Worm (Caenorhabditis elegans) whole organism, mixed stage, embryonic: ENCODE data around the gene prp-6.

Experiments used
- bed-3 ChIP-seq: fragments of 200-800 bp; sonication (Bioruptor generic); optimal IDR thresholded peaks from 3 replicates; lab custom pipeline; 2018; ENCODE audit warnings: mild to moderate bottlenecking, missing genetic modification characterization, moderate library complexity, missing compliant biosample characterization
- blmp-1 ChIP-seq: fragments of 150-350 bp; optimal IDR thresholded peaks from 2 replicates; lab custom pipeline; 2014; ENCODE audit warnings: missing biosample characterization, missing genetic modification characterization
- ceh-39 ChIP-seq: fragments of 150-350 bp; optimal IDR thresholded peaks from 2 replicates; lab custom pipeline; 2014; ENCODE audit warnings: missing biosample characterization, missing genetic modification characterization
- ceh-43 ChIP-seq: fragments of 200-800 bp; sonication (Bioruptor generic); optimal IDR thresholded peaks from 2 replicates; lab custom pipeline; 2018; ENCODE audit warnings: mild to moderate bottlenecking, missing genetic modification characterization, moderate library complexity, missing compliant biosample characterization
- ceh-83 ChIP-seq: fragments of 200-800 bp; sonication (Bioruptor generic); optimal IDR thresholded peaks from 2 replicates; lab custom pipeline; 2018; ENCODE audit warnings: mild to moderate bottlenecking, missing genetic modification characterization, missing compliant biosample characterization
- ces-1 ChIP-seq: fragments of 150-350 bp; optimal IDR thresholded peaks from 2 replicates; lab custom pipeline; 2014; ENCODE audit warnings: missing biosample characterization, missing genetic modification reagents, missing genetic modification characterization
- cnd-1 ChIP-seq: fragments of 200-800 bp; sonication (Bioruptor generic); optimal IDR thresholded peaks from 2 replicates; lab custom pipeline; 2018; ENCODE audit warnings: mild to moderate bottlenecking, missing genetic modification characterization, missing compliant biosample characterization
- drap-1 ChIP-seq: fragments of 200-800 bp; sonication (Bioruptor generic); optimal IDR thresholded peaks from 3 replicates; lab custom pipeline; 2018; ENCODE audit warnings: mild to moderate bottlenecking, missing genetic modification characterization, missing compliant biosample characterization
- elt-1 ChIP-seq: sonication (generic microtip); optimal IDR thresholded peaks from 2 replicates; lab custom pipeline; 2017; ENCODE audit warnings: missing genetic modification characterization, mild to moderate bottlenecking, missing compliant biosample characterization, antibody characterized with exemption, moderate library complexity, borderline replicate concordance; ENCODE audit not compliant: insufficient read depth
- elt-3 ChIP-seq: fragments of 150-350 bp; optimal IDR thresholded peaks from 2 replicates; lab custom pipeline; 2014; ENCODE audit warnings: missing biosample characterization, missing genetic modification characterization
- hlh-1 ChIP-seq: fragments of 150-350 bp; optimal IDR thresholded peaks from 2 replicates; lab custom pipeline; 2014; ENCODE audit warnings: missing biosample characterization, missing genetic modification reagents, missing genetic modification characterization
- lsy-2 ChIP-seq: fragments of 150-350 bp; optimal IDR thresholded peaks from 2 replicates; lab custom pipeline; 2014; ENCODE audit warnings: missing biosample characterization, missing genetic modification characterization
- mab-5 ChIP-seq: fragments of 150-350 bp; optimal IDR thresholded peaks from 2 replicates; lab custom pipeline; 2014; ENCODE audit warnings: missing biosample characterization, missing genetic modification characterization
- mep-1 ChIP-seq: fragments of 150-350 bp; optimal IDR thresholded peaks from 2 replicates; lab custom pipeline; 2017; ENCODE audit warnings: missing biosample characterization, missing genetic modification reagents, missing genetic modification characterization, inconsistent platforms
- mls-2 ChIP-seq: sonication (generic microtip); optimal IDR thresholded peaks from 2 replicates; lab custom pipeline; 2016; ENCODE audit warnings: mild to moderate bottlenecking, missing genetic modification characterization, moderate library complexity, missing compliant biosample characterization
- nhr-12 ChIP-seq: fragments of 150-350 bp; optimal IDR thresholded peaks from 2 replicates; lab custom pipeline; 2014; ENCODE audit warnings: missing biosample characterization, missing genetic modification characterization
- nhr-2 ChIP-seq: fragments of 150-350 bp; optimal IDR thresholded peaks from 2 replicates; lab custom pipeline; 2014; ENCODE audit warnings: missing biosample characterization, missing genetic modification characterization
- nhr-237 ChIP-seq: fragments of 150-350 bp; optimal IDR thresholded peaks from 2 replicates; lab custom pipeline; 2014; ENCODE audit warnings: missing biosample characterization, missing genetic modification characterization
- nhr-28 ChIP-seq: fragments of 150-350 bp; optimal IDR thresholded peaks from 2 replicates; lab custom pipeline; 2014; ENCODE audit warnings: missing biosample characterization, missing genetic modification characterization
- nhr-76 ChIP-seq: sonication (generic microtip); optimal IDR thresholded peaks from 2 replicates; lab custom pipeline; 2017; ENCODE audit warnings: missing biosample characterization, missing genetic modification characterization
- pha-4 ChIP-seq: fragments of 150-350 bp; optimal IDR thresholded peaks from 2 replicates; lab custom pipeline; 2018; ENCODE audit warnings: missing biosample characterization, missing genetic modification reagents, missing genetic modification characterization
- sem-2 ChIP-seq: fragments of 200-800 bp; sonication (Bioruptor generic); optimal IDR thresholded peaks from 2 replicates; lab custom pipeline; 2018; ENCODE audit warnings: mild to moderate bottlenecking, missing genetic modification characterization, missing compliant biosample characterization
- snpc-4 ChIP-seq: fragments of 150-350 bp; optimal IDR thresholded peaks from 2 replicates; lab custom pipeline; 2014; ENCODE audit warnings: missing biosample characterization, missing genetic modification characterization
- sptf-1 ChIP-seq: sonication (generic microtip); optimal IDR thresholded peaks from 2 replicates; lab custom pipeline; 2017; ENCODE audit warnings: mild to moderate bottlenecking, missing genetic modification characterization, moderate library complexity, missing compliant biosample characterization
- tbx-8 ChIP-seq: fragments of 200-800 bp; sonication (Bioruptor generic); optimal IDR thresholded peaks from 2 replicates; lab custom pipeline; 2018; ENCODE audit warnings: mild to moderate bottlenecking, missing genetic modification characterization, moderate library complexity, missing compliant biosample characterization
- unc-120 ChIP-seq: sonication (generic microtip); optimal IDR thresholded peaks from 2 replicates; lab custom pipeline; 2017; ENCODE audit warnings: missing genetic modification characterization, missing compliant biosample characterization; ENCODE audit not compliant: poor library complexity, severe bottlenecking
- unc-39 ChIP-seq: fragments of 150-350 bp; optimal IDR thresholded peaks from 2 replicates; lab custom pipeline; 2014; ENCODE audit warnings: missing biosample characterization, missing genetic modification characterization
- unc-62 ChIP-seq: fragments of 150-350 bp; optimal IDR thresholded peaks from 2 replicates; lab custom pipeline; 2014; ENCODE audit warnings: missing biosample characterization, missing genetic modification reagents, missing genetic modification characterization
- zip-8 ChIP-seq: fragments of 150-350 bp; optimal IDR thresholded peaks from 2 replicates; lab custom pipeline; 2014; ENCODE audit warnings: missing biosample characterization, missing genetic modification characterization
- ztf-11 ChIP-seq: fragments of 150-350 bp; optimal IDR thresholded peaks from 2 replicates; lab custom pipeline; 2014; ENCODE audit warnings: missing biosample characterization, missing genetic modification characterization

Gene prp-6

ce11 chrV:18022179-18022578 lies at the start of gene prp-6:
prp-6 (plus strand) TSS chrV:18022479.
- TF ChIP-seq nhr-237 (tag; lab: Kevin White, UChicago) (no peak), hlh-1 (tag; lab: Kevin White, UChicago) (peak; percentile 4)

ce11 chrV:17978207-17978606 lies 44.1 kb upstream of the prp-6 start:
- TF ChIP-seq unc-39 (tag; lab: Kevin White, UChicago) (no peak), ceh-83 (no peak), hlh-1 (tag; lab: Kevin White, UChicago) (no peak), bed-3 (no peak), nhr-12 (no peak), ztf-11 (tag; lab: Kevin White, UChicago) (no peak), sem-2 (GFP tag; lab: Kevin White, UChicago) (no peak)
- TF ChIP-seq, all 35 proteins: peak for 0

- TF ChIP-seq zip-8 (tag; lab: Kevin White, UChicago), result peak; percentile 94
- no peak for TF ChIP-seq tbx-8
Observed at ce11 chrV:17979789-17980188, 42.5 kb upstream of the prp-6 start, which contains the start of gene snx-6. snx-6 (minus strand) TSS chrV:17980082.

ce11 chrV:17981732-17982131 lies 40.5 kb upstream of the prp-6 start:
- TF ChIP-seq ces-1 (peak; percentile 48), mab-5 (tag; lab: Kevin White, UChicago) (no peak), nhr-76 (no peak), nhr-12 (no peak), unc-62 (GFP tag; lab: Kevin White, UChicago) (no peak), blmp-1 (no peak), drap-1 (GFP tag; lab: Kevin White, UChicago) (peak; percentile 58), ceh-39 (tag; lab: Kevin White, UChicago) (no peak), elt-3 (tag; lab: Kevin White, UChicago) (no peak), mep-1 (tag; lab: Kevin White, UChicago) (peak; percentile 66), lsy-2 (tag; lab: Kevin White, UChicago) (peak; percentile 96), nhr-237 (tag; lab: Kevin White, UChicago) (peak; percentile 10)

ce11 chrV:17982935-17983334 lies 39.3 kb upstream of the prp-6 start:
- TF ChIP-seq lsy-2 (tag; lab: Kevin White, UChicago) (peak; percentile 86), snpc-4 (no peak)

- TF ChIP-seq ces-1 (no peak), cnd-1 (tag; lab: Kevin White, UChicago) (no peak), unc-120 (tag; lab: Kevin White, UChicago) (no peak), ceh-43 (no peak), bed-3 (no peak), lsy-2 (tag; lab: Kevin White, UChicago) (no peak), zip-8 (tag; lab: Kevin White, UChicago) (no peak), mab-5 (tag; lab: Kevin White, UChicago) (no peak)
Observed at ce11 chrV:17985960-17986359, 36.3 kb upstream of the prp-6 start, which contains the start of gene Y59A8B.21. Y59A8B.21 (plus strand) TSS chrV:17986260.

- TF ChIP-seq nhr-2 (no peak), pha-4 (tag; lab: Kevin White, UChicago) (no peak), ceh-39 (tag; lab: Kevin White, UChicago) (no peak), sptf-1 (tag; lab: Kevin White, UChicago) (no peak), zip-8 (tag; lab: Kevin White, UChicago) (no peak), nhr-12 (no peak), nhr-237 (tag; lab: Kevin White, UChicago) (no peak), nhr-28 (tag; lab: Kevin White, UChicago) (no peak), tbx-8 (no peak), unc-62 (GFP tag; lab: Kevin White, UChicago) (no peak), mab-5 (tag; lab: Kevin White, UChicago) (no peak), ceh-43 (no peak), elt-1 (tag; lab: Kevin White, UChicago) (no peak), mls-2 (tag; lab: Kevin White, UChicago) (no peak), unc-39 (tag; lab: Kevin White, UChicago) (no peak)
Observed at ce11 chrV:18001268-18001667, 21.0 kb upstream of the prp-6 start, which contains the start of gene lon-8. lon-8 (minus strand) TSS chrV:18001368.
